Fruit fly (Drosophila melanogaster) whole organism, adult: ENCODE results near the gene CG14174.
A peak's percentile ranks its signal among the peaks of the same experiment; 100 is the strongest.

Experiments
- CG11617 ChIP-seq: fragments of 200-800 bp; sonication (Bioruptor generic); optimal IDR thresholded peaks from 2 replicates; lab custom pipeline; 2017; ENCODE audit warnings: mild to moderate bottlenecking, missing biosample characterization, missing genetic modification reagents, missing genetic modification characterization
- CG12768 ChIP-seq: fragments of 200-800 bp; sonication (Bioruptor generic); optimal IDR thresholded peaks from 2 replicates; lab custom pipeline; 2017; ENCODE audit warnings: missing biosample characterization, missing genetic modification characterization, mild to moderate bottlenecking, moderate library complexity, missing genetic modification reagents
- CG33017 ChIP-seq: fragments of 200-800 bp; sonication (Bioruptor generic); optimal IDR thresholded peaks from 2 replicates; lab custom pipeline; 2018; ENCODE audit warnings: missing biosample characterization, mild to moderate bottlenecking, missing genetic modification characterization, moderate library complexity
- CG5204 ChIP-seq: fragments of 200-800 bp; sonication (Bioruptor generic); optimal IDR thresholded peaks from 2 replicates; lab custom pipeline; 2016; ENCODE audit warnings: missing biosample characterization, missing genetic modification characterization
- CG7101 ChIP-seq: fragments of 200-800 bp; sonication (Bioruptor generic); optimal IDR thresholded peaks from 2 replicates; lab custom pipeline; 2018; ENCODE audit warnings: missing biosample characterization, mild to moderate bottlenecking, missing genetic modification characterization, moderate library complexity
- Clk ChIP-seq: fragments of 200-800 bp; sonication (Bioruptor generic); optimal IDR thresholded peaks from 2 replicates; lab custom pipeline; 2017; ENCODE audit warnings: missing biosample characterization, missing genetic modification characterization
- Crg-1 ChIP-seq: fragments of 200-800 bp; sonication (Bioruptor generic); optimal IDR thresholded peaks from 2 replicates; lab custom pipeline; 2016; ENCODE audit warnings: missing biosample characterization, missing genetic modification characterization
- cic ChIP-seq: fragments of 200-800 bp; sonication (Bioruptor generic); optimal IDR thresholded peaks from 2 replicates; lab custom pipeline; 2017; ENCODE audit warnings: missing biosample characterization, mild to moderate bottlenecking, missing genetic modification characterization, moderate library complexity
- cnc ChIP-seq, 2 experiments: fragments of >200 bp; optimal IDR thresholded peaks; 2 replicates each; lab custom pipeline; 2017
- kay ChIP-seq: fragments of 200-800 bp; sonication (Bioruptor generic); peaks from one replicate; lab custom pipeline; 2016; ENCODE audit warnings: missing biosample characterization, missing genetic modification characterization, borderline replicate concordance
- ovo ChIP-seq: fragments of 200-800 bp; sonication (Bioruptor generic); optimal IDR thresholded peaks from 2 replicates; lab custom pipeline; 2016; ENCODE audit warnings: missing biosample characterization, missing genetic modification characterization
- pad ChIP-seq: fragments of 200-800 bp; sonication (Bioruptor generic); optimal IDR thresholded peaks from 3 replicates; lab custom pipeline; 2017; ENCODE audit warnings: missing biosample characterization, missing genetic modification characterization, mild to moderate bottlenecking, moderate library complexity, missing genetic modification reagents

dm6 chr3L:9718929-9719328 lies at the start of gene CG14174, which contains the start of gene CG18178:
- TF ChIP-seq cnc (optimal IDR thresholded peaks at IDR 0.05; lab: Kevin White, UChicago) (no peak), cic (no peak), pad (peak; percentile 44), CG33017 (tag; lab: Kevin White, UChicago) (peak; percentile 58), CG7101 (tag; lab: Kevin White, UChicago) (peak; percentile 74), Crg-1 (GFP tag; lab: Kevin White, UChicago) (peak; percentile 2), CG12768 (GFP tag; lab: Kevin White, UChicago) (peak; percentile 68), ovo (GFP tag; lab: Kevin White, UChicago) (peak; percentile 33), kay (GFP tag; lab: Kevin White, UChicago) (no peak), Clk (GFP tag; lab: Kevin White, UChicago) (no peak), CG11617 (GFP tag; lab: Kevin White, UChicago) (peak; percentile 74), CG5204 (GFP tag; lab: Kevin White, UChicago) (no peak)
